Worm (Caenorhabditis elegans) whole organism, L1 larva: ENCODE measurements around the gene srx-4.

ENCODE experiments used
- dpl-1 ChIP-seq, 3 experiments: fragments of 150-350 bp in 2 of 3; sonication (generic microtip) in 1 of 3; optimal IDR thresholded peaks; 2 replicates each; lab custom pipeline; 2014 to 2017; ENCODE audit warnings: missing biosample characterization in 3 of 3, missing genetic modification characterization in 3 of 3, missing genetic modification reagents in 3 of 3
- dsc-1 ChIP-seq: sonication (generic microtip); optimal IDR thresholded peaks from 2 replicates; lab custom pipeline; 2016; ENCODE audit warnings: mild to moderate bottlenecking, missing genetic modification characterization, missing compliant biosample characterization
- egl-13 ChIP-seq: sonication (generic microtip); optimal IDR thresholded peaks from 2 replicates; lab custom pipeline; 2016; ENCODE audit warnings: missing genotype, missing genetic modification reagents, missing genetic modification characterization, missing compliant biosample characterization
- lin-39 ChIP-seq: fragments of 150-350 bp; optimal IDR thresholded peaks from 2 replicates; lab custom pipeline; 2014; ENCODE audit warnings: missing biosample characterization, missing genetic modification reagents, missing genetic modification characterization
- mep-1 ChIP-seq: fragments of 150-350 bp; optimal IDR thresholded peaks from 2 replicates; lab custom pipeline; 2014; ENCODE audit warnings: missing biosample characterization, missing genetic modification characterization
- nhr-11 ChIP-seq: fragments of 150-350 bp; optimal IDR thresholded peaks from 2 replicates; lab custom pipeline; 2014; ENCODE audit warnings: missing biosample characterization, missing genetic modification characterization
- nhr-237 ChIP-seq: fragments of 150-350 bp; optimal IDR thresholded peaks from 2 replicates; lab custom pipeline; 2014; ENCODE audit warnings: missing biosample characterization, missing genetic modification characterization
- nhr-28 ChIP-seq: fragments of 150-350 bp; optimal IDR thresholded peaks from 2 replicates; lab custom pipeline; 2014; ENCODE audit warnings: missing biosample characterization, missing genetic modification characterization
- sox-4 ChIP-seq: sonication (generic microtip); optimal IDR thresholded peaks from 2 replicates; lab custom pipeline; 2016; ENCODE audit warnings: missing genetic modification characterization, missing compliant biosample characterization
- unc-30 ChIP-seq: sonication (generic microtip); optimal IDR thresholded peaks from 2 replicates; lab custom pipeline; 2017; ENCODE audit warnings: missing biosample characterization, missing genetic modification characterization

ce11 chrV:683858-684257, 8.7 kb downstream of the srx-4 start, which contains the start of gene F31F4.1:
- TF ChIP-seq egl-13 (tag; lab: Kevin White, UChicago) (no peak), nhr-11 (no peak), sox-4 (no peak), unc-30 (no peak), nhr-28 (tag; lab: Kevin White, UChicago) (no peak), nhr-237 (tag; lab: Kevin White, UChicago) (no peak), dpl-1 (GFP tag; optimal IDR thresholded peaks at IDR 0.05; lab: Kevin White, UChicago) (no peak), dsc-1 (tag; lab: Kevin White, UChicago) (no peak), lin-39 (tag; lab: Kevin White, UChicago) (no peak), mep-1 (tag; lab: Kevin White, UChicago) (no peak)
